Fruit fly (Drosophila melanogaster) whole organism, embryonic: ENCODE results near the gene arm.

Experiments
- ATbp ChIP-seq: fragments of 200-800 bp; sonication (Bioruptor generic); optimal IDR thresholded peaks from 2 replicates; lab custom pipeline; 2017; ENCODE audit warnings: missing biosample characterization, mild to moderate bottlenecking, missing genetic modification characterization, missing genetic modification reagents
- Abd-B ChIP-seq: fragments of 200-800 bp; sonication (Bioruptor generic); optimal IDR thresholded peaks from 2 replicates; lab custom pipeline; 2018; ENCODE audit warnings: missing biosample characterization, mild to moderate bottlenecking, missing genetic modification characterization, moderate library complexity
- Asciz ChIP-seq: fragments of 200-800 bp; sonication (Bioruptor generic); optimal IDR thresholded peaks from 2 replicates; lab custom pipeline; 2017; ENCODE audit warnings: missing biosample characterization, mild to moderate bottlenecking, missing genetic modification characterization, missing genetic modification reagents
- BEAF-32 ChIP-seq: fragments of 200-800 bp; sonication (Bioruptor generic); optimal IDR thresholded peaks from 3 replicates; lab custom pipeline; 2017; ENCODE audit warnings: missing biosample characterization, missing genetic modification characterization, mild to moderate bottlenecking, moderate library complexity, missing genetic modification reagents
- CG10431 ChIP-seq: fragments of 200-800 bp; sonication (Bioruptor generic); optimal IDR thresholded peaks from 3 replicates; lab custom pipeline; 2018; ENCODE audit warnings: missing biosample characterization, mild to moderate bottlenecking, missing genetic modification characterization
- CG10565 ChIP-seq: fragments of 200-800 bp; sonication (Bioruptor generic); optimal IDR thresholded peaks from 3 replicates; lab custom pipeline; 2016; ENCODE audit warnings: missing biosample characterization, mild to moderate bottlenecking, missing genetic modification characterization
- CG13296 ChIP-seq: fragments of 200-800 bp; sonication (Bioruptor generic); optimal IDR thresholded peaks from 3 replicates; lab custom pipeline; 2018; ENCODE audit warnings: missing biosample characterization, mild to moderate bottlenecking, missing genetic modification characterization
- CG13775 ChIP-seq: fragments of 200-800 bp; sonication (Bioruptor generic); optimal IDR thresholded peaks from 3 replicates; lab custom pipeline; 2017; ENCODE audit warnings: missing biosample characterization, mild to moderate bottlenecking, missing genetic modification characterization
- CG13894 ChIP-seq: fragments of 200-800 bp; sonication (Bioruptor generic); optimal IDR thresholded peaks from 3 replicates; lab custom pipeline; 2018; ENCODE audit warnings: missing biosample characterization, mild to moderate bottlenecking, missing genetic modification characterization, moderate library complexity
- CG15601 ChIP-seq: fragments of 200-800 bp; sonication (Bioruptor generic); optimal IDR thresholded peaks from 3 replicates; lab custom pipeline; 2019; ENCODE audit warnings: missing biosample characterization, mild to moderate bottlenecking, missing genetic modification characterization, moderate library complexity
- CG16815 ChIP-seq: fragments of 200-800 bp; sonication (Bioruptor generic); optimal IDR thresholded peaks from 3 replicates; lab custom pipeline; 2017; ENCODE audit warnings: missing biosample characterization, mild to moderate bottlenecking, missing genetic modification characterization
- CG2129 ChIP-seq: fragments of 200-800 bp; sonication (Bioruptor generic); IDR thresholded peaks from 2 replicates; pipeline ENCODE4 v1.3.6; 2022; ENCODE audit warnings: missing biosample characterization, missing genetic modification characterization; ENCODE audit not compliant: partially characterized antibody
- CG2202 ChIP-seq: fragments of 200-800 bp; sonication (Bioruptor generic); optimal IDR thresholded peaks from 2 replicates; lab custom pipeline; 2018; ENCODE audit warnings: missing biosample characterization, mild to moderate bottlenecking, missing genetic modification characterization
- CG3995 ChIP-seq: fragments of 200-800 bp; sonication (Bioruptor generic); optimal IDR thresholded peaks from 3 replicates; lab custom pipeline; 2016; ENCODE audit warnings: missing biosample characterization, missing genetic modification characterization
- CG4730 ChIP-seq: fragments of 200-800 bp; sonication (Bioruptor generic); IDR thresholded peaks from 2 replicates; pipeline ENCODE4 v1.3.6; 2022; ENCODE audit warnings: missing biosample characterization, missing genetic modification characterization
- CG4854 ChIP-seq: fragments of 200-800 bp; sonication (Bioruptor generic); optimal IDR thresholded peaks from 2 replicates; lab custom pipeline; 2016; ENCODE audit warnings: missing biosample characterization, missing genetic modification characterization, inconsistent platforms
- CG6175 ChIP-seq: fragments of 200-800 bp; sonication (Bioruptor generic); IDR thresholded peaks from 3 replicates; pipeline ENCODE4 v1.3.6; 2022; ENCODE audit warnings: missing biosample characterization, missing genetic modification characterization
- CG6765 ChIP-seq: fragments of 200-800 bp; sonication (Bioruptor generic); optimal IDR thresholded peaks from 3 replicates; lab custom pipeline; 2017; ENCODE audit warnings: missing biosample characterization, mild to moderate bottlenecking, missing genetic modification characterization
- CG6813 ChIP-seq: fragments of 200-800 bp; sonication (Bioruptor generic); optimal IDR thresholded peaks from 2 replicates; lab custom pipeline; 2017; ENCODE audit warnings: missing biosample characterization, missing genetic modification characterization, mild to moderate bottlenecking, moderate library complexity, missing genetic modification reagents
- CG7963 ChIP-seq: fragments of 200-800 bp; sonication (Bioruptor generic); IDR thresholded peaks from 3 replicates; pipeline ENCODE4 v1.3.6; 2022; ENCODE audit warnings: missing biosample characterization, missing genetic modification characterization; ENCODE audit not compliant: partially characterized antibody
- CG8359 ChIP-seq: fragments of 200-800 bp; sonication (Bioruptor generic); optimal IDR thresholded peaks from 2 replicates; lab custom pipeline; 2017; ENCODE audit warnings: missing biosample characterization, mild to moderate bottlenecking, missing genetic modification characterization, borderline replicate concordance
- Camta ChIP-seq: fragments of 200-800 bp; sonication (Bioruptor generic); optimal IDR thresholded peaks from 2 replicates; lab custom pipeline; 2016; ENCODE audit warnings: missing biosample characterization, missing genetic modification characterization
- Chrac-16 ChIP-seq: fragments of 200-800 bp; sonication (Bioruptor generic); optimal IDR thresholded peaks from 3 replicates; lab custom pipeline; 2016; ENCODE audit warnings: missing biosample characterization, missing genetic modification characterization
- Doc2 ChIP-seq: fragments of 200-800 bp; sonication (Bioruptor generic); IDR thresholded peaks from 2 replicates; pipeline ENCODE4 v1.3.6; 2022; ENCODE audit warnings: missing biosample characterization, missing genetic modification characterization
- Fer3 ChIP-seq: fragments of 200-800 bp; sonication (Bioruptor generic); optimal IDR thresholded peaks from 2 replicates; lab custom pipeline; 2018; ENCODE audit warnings: missing biosample characterization, mild to moderate bottlenecking, missing genetic modification characterization, moderate library complexity
- HLH3B ChIP-seq: fragments of 200-800 bp; sonication (Bioruptor generic); IDR thresholded peaks from 2 replicates; pipeline ENCODE4 v1.3.6; 2022; ENCODE audit warnings: missing biosample characterization, missing genetic modification characterization
- Hmr ChIP-seq: fragments of 200-800 bp; sonication (Bioruptor generic); optimal IDR thresholded peaks from 3 replicates; lab custom pipeline; 2017; ENCODE audit warnings: mild to moderate bottlenecking, missing biosample characterization, missing genetic modification reagents, missing genetic modification characterization
- MESR4 ChIP-seq: fragments of 200-800 bp; sonication (Bioruptor generic); optimal IDR thresholded peaks from 2 replicates; lab custom pipeline; 2018; ENCODE audit warnings: missing biosample characterization, mild to moderate bottlenecking, missing genetic modification characterization, moderate library complexity
- Nf-YA ChIP-seq: fragments of 200-800 bp; sonication (Bioruptor generic); IDR thresholded peaks from 2 replicates; pipeline ENCODE4 v1.3.6; 2022; ENCODE audit warnings: missing biosample characterization, missing genetic modification characterization
- NfI ChIP-seq: fragments of 200-800 bp; sonication (Bioruptor generic); optimal IDR thresholded peaks from 3 replicates; lab custom pipeline; 2018; ENCODE audit warnings: missing biosample characterization, mild to moderate bottlenecking, missing genetic modification characterization, moderate library complexity
- Rx ChIP-seq: fragments of 200-800 bp; sonication (Bioruptor generic); IDR thresholded peaks from 2 replicates; pipeline ENCODE4 v1.3.6; 2022; ENCODE audit warnings: missing biosample characterization, missing genetic modification characterization
- Xbp1 ChIP-seq: fragments of 200-800 bp; sonication (Bioruptor generic); optimal IDR thresholded peaks from 3 replicates; lab custom pipeline; 2016; ENCODE audit warnings: missing biosample characterization, mild to moderate bottlenecking, missing genetic modification characterization
- ab ChIP-seq: fragments of 200-800 bp; sonication (Bioruptor generic); optimal IDR thresholded peaks from 2 replicates; lab custom pipeline; 2016; ENCODE audit warnings: missing biosample characterization, missing genetic modification characterization
- ase ChIP-seq: fragments of 200-800 bp; sonication (Bioruptor generic); IDR thresholded peaks from 3 replicates; pipeline ENCODE4 v1.3.6; 2022; ENCODE audit warnings: missing biosample characterization, missing genetic modification characterization
- cg ChIP-seq: fragments of 200-800 bp; sonication (Bioruptor generic); optimal IDR thresholded peaks from 3 replicates; lab custom pipeline; 2019; ENCODE audit warnings: missing biosample characterization, mild to moderate bottlenecking, missing genetic modification characterization, moderate library complexity
- dmrt99B ChIP-seq: fragments of 200-800 bp; sonication (Bioruptor generic); optimal IDR thresholded peaks from 2 replicates; lab custom pipeline; 2018; ENCODE audit warnings: missing biosample characterization, mild to moderate bottlenecking, missing genetic modification characterization, moderate library complexity
- fd102C ChIP-seq: fragments of 200-800 bp; sonication (Bioruptor generic); optimal IDR thresholded peaks from 2 replicates; lab custom pipeline; 2018; ENCODE audit warnings: missing biosample characterization, mild to moderate bottlenecking, missing genetic modification characterization, moderate library complexity
- gcm2 ChIP-seq: fragments of 200-800 bp; sonication (Bioruptor generic); optimal IDR thresholded peaks from 2 replicates; lab custom pipeline; 2016; ENCODE audit warnings: missing biosample characterization, missing genetic modification characterization
- her ChIP-seq: fragments of 200-800 bp; sonication (Bioruptor generic); optimal IDR thresholded peaks from 2 replicates; lab custom pipeline; 2016; ENCODE audit warnings: missing biosample characterization, missing genetic modification characterization
- knrl ChIP-seq: fragments of 200-800 bp; sonication (Bioruptor generic); IDR thresholded peaks from 3 replicates; pipeline ENCODE4 v1.3.6; 2022; ENCODE audit warnings: missing biosample characterization, missing genetic modification characterization; ENCODE audit not compliant: partially characterized antibody
- luna ChIP-seq: fragments of 200-800 bp; sonication (Bioruptor generic); optimal IDR thresholded peaks from 2 replicates; lab custom pipeline; 2016; ENCODE audit warnings: missing biosample characterization, missing genetic modification characterization
- nau ChIP-seq: fragments of 200-800 bp; sonication (Bioruptor generic); optimal IDR thresholded peaks from 3 replicates; lab custom pipeline; 2017; ENCODE audit warnings: missing biosample characterization, mild to moderate bottlenecking, missing genetic modification characterization, missing genetic modification reagents
- rib ChIP-seq: fragments of 200-800 bp; sonication (Bioruptor generic); IDR thresholded peaks from 2 replicates; pipeline ENCODE4 v1.3.6; 2022; ENCODE audit warnings: missing biosample characterization, missing genetic modification characterization
- sima ChIP-seq: fragments of 200-800 bp; sonication (Bioruptor generic); optimal IDR thresholded peaks from 2 replicates; lab custom pipeline; 2016; ENCODE audit warnings: missing biosample characterization, missing genetic modification characterization
- sna ChIP-seq: fragments of 200-800 bp; sonication (Bioruptor generic); IDR thresholded peaks from 2 replicates; pipeline ENCODE4 v1.3.6; 2022; ENCODE audit warnings: missing biosample characterization, missing genetic modification characterization; ENCODE audit not compliant: partially characterized antibody
- tin ChIP-seq: fragments of 200-800 bp; sonication (Bioruptor generic); optimal IDR thresholded peaks from 3 replicates; lab custom pipeline; 2016; ENCODE audit warnings: missing biosample characterization, missing genetic modification characterization
- tio ChIP-seq: fragments of 200-800 bp; sonication (Bioruptor generic); optimal IDR thresholded peaks from 2 replicates; lab custom pipeline; 2017; ENCODE audit warnings: missing biosample characterization, missing genetic modification characterization, inconsistent platforms
- vnd ChIP-seq: fragments of 200-800 bp; sonication (Bioruptor generic); IDR thresholded peaks from 3 replicates; pipeline ENCODE4 v1.3.6; 2022; ENCODE audit warnings: missing biosample characterization, missing genetic modification characterization; ENCODE audit not compliant: partially characterized antibody
- zen2 ChIP-seq: fragments of 200-800 bp; sonication (Bioruptor generic); IDR thresholded peaks from 3 replicates; pipeline ENCODE4 v1.3.6; 2022; ENCODE audit warnings: missing biosample characterization, missing genetic modification characterization; ENCODE audit not compliant: partially characterized antibody

arm gene

dm6 chrX:1940020-1940419 is 39.6 kb upstream of the arm start, which contains the start of the genes CG3857 and CG3587 (continued):
- peak; percentile 40 for TF ChIP-seq MESR4 (GFP tag; lab: Kevin White, UChicago)
- peak; percentile 49 for TF ChIP-seq Asciz (GFP tag; lab: Kevin White, UChicago)
- no peak for TF ChIP-seq Doc2
- no peak for TF ChIP-seq ab (GFP tag; lab: Kevin White, UChicago)
- no peak for TF ChIP-seq cg (GFP tag; lab: Kevin White, UChicago)
- peak; percentile 28 for TF ChIP-seq CG4854 (GFP tag; lab: Kevin White, UChicago)
- TF ChIP-seq luna (GFP tag; lab: Kevin White, UChicago), result no peak
- no peak for TF ChIP-seq CG7963 (GFP tag; lab: Robert Waterston, UW)
- TF ChIP-seq nau (GFP tag; lab: Kevin White, UChicago), result no peak
- no peak for TF ChIP-seq zen2
- peak; percentile 83 for TF ChIP-seq CG13775 (GFP tag; lab: Kevin White, UChicago)
- no peak for TF ChIP-seq CG2129
- TF ChIP-seq Abd-B (GFP tag; lab: Kevin White, UChicago), result peak; percentile 71
- TF ChIP-seq CG10431, result no peak
- no peak for TF ChIP-seq CG6175 (GFP tag; lab: Robert Waterston, UW)
- TF ChIP-seq rib, result no peak
- TF ChIP-seq Hmr, result peak; percentile 81
- no peak for TF ChIP-seq sima (GFP tag; lab: Kevin White, UChicago)
- 0 out of 3 replicates have a peak, but pooled peaks have one; percentile 45 for TF ChIP-seq ase (GFP tag; lab: Robert Waterston, UW)
- TF ChIP-seq CG3995 (GFP tag; lab: Kevin White, UChicago), result peak; percentile 68
- TF ChIP-seq Nf-YA (GFP tag; lab: Robert Waterston, UW), result no peak
- no peak for TF ChIP-seq vnd
- peak; percentile 35; the same call in 1 of the 2 replicates for TF ChIP-seq HLH3B
- TF ChIP-seq knrl (GFP tag; lab: Robert Waterston, UW), result peak; percentile 48; the same call in 2 of the 3 replicates
- TF ChIP-seq fd102C (GFP tag; lab: Kevin White, UChicago), result peak; percentile 35
- TF ChIP-seq CG6765 (GFP tag; lab: Kevin White, UChicago), result peak; percentile 32
- peak; percentile 62 for TF ChIP-seq dmrt99B (tag; lab: Kevin White, UChicago)
- peak; percentile 19 for TF ChIP-seq ATbp (GFP tag; lab: Kevin White, UChicago)
- peak; percentile 70 for TF ChIP-seq tin (GFP tag; lab: Kevin White, UChicago)
- TF ChIP-seq Fer3 (tag; lab: Kevin White, UChicago), result peak; percentile 47
- TF ChIP-seq CG6813, result no peak
- TF ChIP-seq CG4730 (GFP tag; lab: Robert Waterston, UW), result peak; percentile 64
- peak; percentile 53 for TF ChIP-seq BEAF-32
- peak; percentile 72 for TF ChIP-seq CG16815 (GFP tag; lab: Kevin White, UChicago)
- peak; percentile 53 for TF ChIP-seq CG15601 (tag; lab: Kevin White, UChicago)
- TF ChIP-seq NfI (GFP tag; lab: Kevin White, UChicago), result peak; percentile 71
- no peak for TF ChIP-seq CG10565
- TF ChIP-seq sna (GFP tag; lab: Robert Waterston, UW), result no peak
- TF ChIP-seq CG2202, result peak; percentile 19
- TF ChIP-seq her, result peak; percentile 77
- peak; percentile 62 for TF ChIP-seq tio (GFP tag; lab: Kevin White, UChicago)
- peak; percentile 43 for TF ChIP-seq CG13296 (GFP tag; lab: Kevin White, UChicago)
- TF ChIP-seq Chrac-16 (GFP tag; lab: Kevin White, UChicago), result peak; percentile 75
- TF ChIP-seq gcm2 (GFP tag; lab: Kevin White, UChicago), result peak; percentile 59
- TF ChIP-seq CG13894 (tag; lab: Kevin White, UChicago), result peak; percentile 11
- peak; percentile 77 for TF ChIP-seq Camta (GFP tag; lab: Kevin White, UChicago)
- peak; percentile 45; the same call in 1 of the 2 replicates for TF ChIP-seq Rx
- peak; percentile 82 for TF ChIP-seq Xbp1 (GFP tag; lab: Kevin White, UChicago)
- peak; percentile 16 for TF ChIP-seq CG8359
